Worm (Caenorhabditis elegans): ENCODE results near the gene fbxa-169.

fbxa-169 gene

ce11 chrII:13679775-13680320 lies 31.5 kb downstream of the fbxa-169 start:
- peak; percentile 91 for TF ChIP-seq aha-1 (tag)
- no peak for TF ChIP-seq hmg-1.1 (GFP tag; IDR thresholded peaks at IDR 0.05)
- peak in 1 of 2 experiments; percentile 28 for TF ChIP-seq lsy-2 (tag; optimal IDR thresholded peaks at IDR 0.05)
- TF ChIP-seq vab-7 (GFP tag; IDR thresholded peaks at IDR 0.05): no peak
- TF ChIP-seq ceh-20 (GFP tag; IDR thresholded peaks at IDR 0.05): 0 out of 2 replicates have a peak, but pooled peaks have one; percentile 29
- 0 out of 2 replicates have a peak, but pooled peaks have one; percentile 9 for TF ChIP-seq mxl-2 (GFP tag; conservative IDR thresholded peaks at IDR 0.05)
- no peak for TF ChIP-seq daf-12 (tag; optimal IDR thresholded peaks at IDR 0.05)
- TF ChIP-seq D1046.2 (GFP tag; IDR thresholded peaks at IDR 0.05): no peak
- no peak for TF ChIP-seq Y75B8A.6 (GFP tag; IDR thresholded peaks at IDR 0.05)
- peak in 1 of 2 experiments; percentile 68 for TF ChIP-seq unc-62 (GFP tag; optimal IDR thresholded peaks at IDR 0.05 in 1 of 2)
- no peak for TF ChIP-seq unc-62 (tag; optimal IDR thresholded peaks at IDR 0.05)
- no peak for TF ChIP-seq set-16 (GFP tag; IDR thresholded peaks at IDR 0.05)
- TF ChIP-seq daf-19 (GFP tag; conservative IDR thresholded peaks at IDR 0.05): no peak
- peak; percentile 85 for TF ChIP-seq nhr-48 (tag; optimal IDR thresholded peaks at IDR 0.05)
- TF ChIP-seq mxl-3 (GFP tag; optimal IDR thresholded peaks at IDR 0.05): peak; percentile 25
- TF ChIP-seq T26A8.4 (GFP tag; IDR thresholded peaks at IDR 0.05): no peak
- no peak for TF ChIP-seq jun-1 (tag; optimal IDR thresholded peaks at IDR 0.05)
- peak; percentile 57 for TF ChIP-seq hlh-30 (tag; optimal IDR thresholded peaks at IDR 0.05; ENCODE audit: insufficient read depth)
- 0 out of 2 replicates have a peak, but pooled peaks have one; percentile 6 for TF ChIP-seq dmd-6 (GFP tag; IDR thresholded peaks at IDR 0.05)
- peak; percentile 16 for TF ChIP-seq cey-2 (tag; optimal IDR thresholded peaks at IDR 0.05; ENCODE audit: borderline replicate concordance, insufficient read depth)
- no peak for TF ChIP-seq R02D3.7 (tag; optimal IDR thresholded peaks at IDR 0.05)
- no peak for TF ChIP-seq F49E8.2 (tag; optimal IDR thresholded peaks at IDR 0.05; ENCODE audit: borderline replicate concordance)
- TF ChIP-seq nhr-77 (tag; optimal IDR thresholded peaks at IDR 0.05): peak; percentile 5
- TF ChIP-seq nhr-28 (tag; optimal IDR thresholded peaks at IDR 0.05): peak; percentile 51
- peak; percentile 41 for TF ChIP-seq hlh-11 (tag; optimal IDR thresholded peaks at IDR 0.05)
- TF ChIP-seq nhr-102 (tag; optimal IDR thresholded peaks at IDR 0.05): peak; percentile 3
- no peak for TF ChIP-seq unc-130 (GFP tag; optimal IDR thresholded peaks at IDR 0.05)
- TF ChIP-seq mdl-1 (tag; optimal IDR thresholded peaks at IDR 0.05): peak in 1 of 2 experiments; percentile 53

- TF ChIP-seq rbr-2 (tag; optimal IDR thresholded peaks at IDR 0.05) (no peak), madf-5 (GFP tag; IDR thresholded peaks at IDR 0.05) (no peak), nhr-6 (tag; optimal IDR thresholded peaks at IDR 0.05) (no peak), unc-62 (GFP tag; optimal IDR thresholded peaks at IDR 0.05 in 1 of 2) (peak in 1 of 2 experiments; percentile 91), unc-62 (tag; optimal IDR thresholded peaks at IDR 0.05) (no peak), ceh-62 (tag; optimal IDR thresholded peaks at IDR 0.05) (no peak), aly-2 (tag; optimal IDR thresholded peaks at IDR 0.05) (no peak), lir-3 (tag; optimal IDR thresholded peaks at IDR 0.05) (no peak), nhr-10 (tag; optimal IDR thresholded peaks at IDR 0.05) (peak; percentile 19), snpc-1.2 (GFP tag; IDR thresholded peaks at IDR 0.05) (no peak), ztf-11 (tag; optimal IDR thresholded peaks at IDR 0.05) (no peak), hif-1 (tag; optimal IDR thresholded peaks at IDR 0.05) (no peak), F37D6.2 (tag; optimal IDR thresholded peaks at IDR 0.05) (no peak), nhr-42 (GFP tag; IDR thresholded peaks at IDR 0.05) (no peak), mxl-3 (GFP tag; optimal IDR thresholded peaks at IDR 0.05) (peak; percentile 91), nhr-41 (GFP tag; IDR thresholded peaks at IDR 0.05) (no peak), mes-2 (tag; optimal IDR thresholded peaks at IDR 0.05; ENCODE audit: poor library complexity, severe bottlenecking) (no peak), lsy-2 (tag; optimal IDR thresholded peaks at IDR 0.05) (peak; percentile 5 to 47), mep-1 (tag; optimal IDR thresholded peaks at IDR 0.05) (no peak), fkh-10 (GFP tag; optimal IDR thresholded peaks at IDR 0.05) (no peak), tag-97 (GFP tag; IDR thresholded peaks at IDR 0.05) (no peak), T20F7.1 (GFP tag; optimal IDR thresholded peaks at IDR 0.05) (no peak), set-16 (GFP tag; IDR thresholded peaks at IDR 0.05) (no peak), dmd-6 (GFP tag; IDR thresholded peaks at IDR 0.05) (peak; percentile 49; the same call in 1 of the 2 replicates), hmg-1.1 (GFP tag; IDR thresholded peaks at IDR 0.05) (no peak), zfp-3 (GFP tag; conservative IDR thresholded peaks at IDR 0.05) (no peak), daf-19 (GFP tag; conservative IDR thresholded peaks at IDR 0.05) (no peak), ceh-44 (GFP tag; IDR thresholded peaks at IDR 0.05) (no peak), pqm-1 (tag; optimal IDR thresholded peaks at IDR 0.05) (no peak), ztf-7 (tag; optimal IDR thresholded peaks at IDR 0.05) (no peak)
Observed at ce11 chrII:13681063-13681462, 32.7 kb downstream of the fbxa-169 start.

Data from whole organism, L4 larva.